Worm (Caenorhabditis elegans) whole organism, L1 larva: Measurements from ENCODE around the gene dyf-6.

Experiments
- C16A3.4 ChIP-seq: fragments of 150-350 bp; optimal IDR thresholded peaks from 2 replicates; lab custom pipeline; 2014; ENCODE audit warnings: missing biosample characterization, missing genetic modification characterization
- C34B4.2 ChIP-seq: sonication (generic microtip); optimal IDR thresholded peaks from 2 replicates; lab custom pipeline; 2017; ENCODE audit warnings: mild to moderate bottlenecking, missing genetic modification characterization, missing compliant biosample characterization
- alr-1 ChIP-seq: fragments of 200-800 bp; sonication (Bioruptor generic); optimal IDR thresholded peaks from 2 replicates; lab custom pipeline; 2018; ENCODE audit warnings: borderline replicate concordance, mild to moderate bottlenecking, missing genetic modification characterization, missing compliant biosample characterization
- aly-2 ChIP-seq: fragments of 150-350 bp; optimal IDR thresholded peaks from 2 replicates; lab custom pipeline; 2014; ENCODE audit warnings: missing biosample characterization, missing genetic modification characterization
- blmp-1 ChIP-seq: fragments of 150-350 bp; optimal IDR thresholded peaks from 2 replicates; lab custom pipeline; 2014; ENCODE audit warnings: missing biosample characterization, missing genetic modification characterization
- ceh-82 ChIP-seq, 3 experiments: fragments of 150-350 bp in 1 of 3; sonication (generic microtip) in 2 of 3; optimal IDR thresholded peaks; 2 replicates each; lab custom pipeline; 2014 to 2017; ENCODE audit warnings: missing biosample characterization in 3 of 3, missing genetic modification characterization in 3 of 3
- ceh-88 ChIP-seq: fragments of 200-800 bp; sonication (Bioruptor generic); IDR thresholded peaks from 2 replicates; pipeline ENCODE4 v1.3.6; 2022; ENCODE audit warnings: missing genetic modification characterization, missing compliant biosample characterization
- ces-1 ChIP-seq: fragments of 150-350 bp; optimal IDR thresholded peaks from 2 replicates; lab custom pipeline; 2014; ENCODE audit warnings: missing biosample characterization, missing genetic modification reagents, missing genetic modification characterization
- dsc-1 ChIP-seq: sonication (generic microtip); optimal IDR thresholded peaks from 2 replicates; lab custom pipeline; 2016; ENCODE audit warnings: mild to moderate bottlenecking, missing genetic modification characterization, missing compliant biosample characterization
- efl-1 ChIP-seq, 4 experiments: fragments of 150-350 bp; optimal IDR thresholded peaks in 3 of 4; peaks in 1 of 4; 1 replicate in 1 of 4; 2 replicates in 3 of 4; lab custom pipeline; 2014; ENCODE audit warnings: missing biosample characterization in 2 of 4, missing genetic modification characterization in 2 of 4, missing genetic modification reagents in 2 of 4
- efl-3 ChIP-seq: fragments of 200-800 bp; sonication (Bioruptor generic); optimal IDR thresholded peaks from 2 replicates; lab custom pipeline; 2018; ENCODE audit warnings: mild to moderate bottlenecking, missing genetic modification characterization, missing compliant biosample characterization
- egl-13 ChIP-seq: sonication (generic microtip); optimal IDR thresholded peaks from 2 replicates; lab custom pipeline; 2016; ENCODE audit warnings: missing genotype, missing genetic modification reagents, missing genetic modification characterization, missing compliant biosample characterization
- elt-2 ChIP-seq: sonication (generic microtip); optimal IDR thresholded peaks from 2 replicates; lab custom pipeline; 2016; ENCODE audit warnings: missing genetic modification characterization, mild to moderate bottlenecking, inconsistent platforms, missing compliant biosample characterization, missing genetic modification reagents
- fkh-4 ChIP-seq: sonication (generic microtip); optimal IDR thresholded peaks from 2 replicates; lab custom pipeline; 2016; ENCODE audit warnings: missing compliant biosample characterization, missing genetic modification characterization, borderline replicate concordance
- fos-1 ChIP-seq: fragments of 150-350 bp; optimal IDR thresholded peaks from 2 replicates; lab custom pipeline; 2014; ENCODE audit warnings: missing biosample characterization, missing genetic modification characterization
- hlh-17 ChIP-seq: fragments of 200-800 bp; sonication (Bioruptor generic); optimal IDR thresholded peaks from 2 replicates; lab custom pipeline; 2018; ENCODE audit warnings: missing genetic modification characterization, mild to moderate bottlenecking, missing compliant biosample characterization, moderate library complexity, borderline replicate concordance
- isw-1 ChIP-seq: fragments of 200-800 bp; sonication (Bioruptor generic); IDR thresholded peaks from 2 replicates; pipeline ENCODE4 v1.3.6; 2022; ENCODE audit warnings: missing genetic modification characterization, missing compliant biosample characterization
- jun-1 ChIP-seq: fragments of 150-350 bp; optimal IDR thresholded peaks from 2 replicates; lab custom pipeline; 2014; ENCODE audit warnings: missing biosample characterization, missing genetic modification reagents, missing genetic modification characterization
- lin-14 ChIP-seq: fragments of 200-800 bp; sonication (Bioruptor generic); optimal IDR thresholded peaks from 2 replicates; lab custom pipeline; 2018; ENCODE audit warnings: mild to moderate bottlenecking, missing genetic modification characterization, moderate library complexity, missing compliant biosample characterization
- lir-3 ChIP-seq: sonication (generic microtip); optimal IDR thresholded peaks from 2 replicates; lab custom pipeline; 2016; ENCODE audit warnings: mild to moderate bottlenecking, missing genetic modification characterization, moderate library complexity, missing compliant biosample characterization; ENCODE audit not compliant: poor library complexity
- lsy-2 ChIP-seq, 2 experiments: fragments of 150-350 bp; optimal IDR thresholded peaks; 2 replicates each; lab custom pipeline; 2014; ENCODE audit warnings: missing biosample characterization in 2 of 2, missing genetic modification characterization in 2 of 2
- mef-2 ChIP-seq: fragments of 150-350 bp; optimal IDR thresholded peaks from 2 replicates; lab custom pipeline; 2014; ENCODE audit warnings: missing biosample characterization, missing genetic modification characterization
- mep-1 ChIP-seq: fragments of 150-350 bp; optimal IDR thresholded peaks from 2 replicates; lab custom pipeline; 2014; ENCODE audit warnings: missing biosample characterization, missing genetic modification characterization
- nhr-11 ChIP-seq: fragments of 150-350 bp; optimal IDR thresholded peaks from 2 replicates; lab custom pipeline; 2014; ENCODE audit warnings: missing biosample characterization, missing genetic modification characterization
- nhr-19 ChIP-seq: fragments of 200-800 bp; sonication (Bioruptor generic); conservative IDR thresholded peaks from 2 replicates; pipeline ENCODE4 v1.3.6; 2022; ENCODE audit warnings: missing genetic modification characterization, missing compliant biosample characterization
- nhr-20 ChIP-seq: sonication (generic microtip); optimal IDR thresholded peaks from 2 replicates; lab custom pipeline; 2016; ENCODE audit warnings: mild to moderate bottlenecking, missing genetic modification characterization, missing compliant biosample characterization
- nhr-71 ChIP-seq: sonication (generic microtip); optimal IDR thresholded peaks from 2 replicates; lab custom pipeline; 2016; ENCODE audit warnings: mild to moderate bottlenecking, missing genetic modification characterization, moderate library complexity, missing compliant biosample characterization
- nhr-76 ChIP-seq: sonication (generic microtip); optimal IDR thresholded peaks from 2 replicates; lab custom pipeline; 2017; ENCODE audit warnings: missing biosample characterization, missing genetic modification characterization
- nhr-77 ChIP-seq: fragments of 150-350 bp; optimal IDR thresholded peaks from 2 replicates; lab custom pipeline; 2014; ENCODE audit warnings: missing biosample characterization, missing genetic modification characterization
- nhr-85 ChIP-seq: sonication (generic microtip); peaks from one replicate; lab custom pipeline; 2016; ENCODE audit warnings: missing genetic modification characterization, inconsistent platforms, missing compliant biosample characterization
- pag-3 ChIP-seq: sonication (generic microtip); optimal IDR thresholded peaks from 2 replicates; lab custom pipeline; 2017; ENCODE audit warnings: missing genetic modification characterization, mild to moderate bottlenecking, missing compliant biosample characterization, antibody characterized with exemption, borderline replicate concordance; ENCODE audit not compliant: insufficient read depth
- pax-3 ChIP-seq: fragments of 200-800 bp; sonication (Bioruptor generic); optimal IDR thresholded peaks from 2 replicates; lab custom pipeline; 2018; ENCODE audit warnings: mild to moderate bottlenecking, missing genetic modification characterization, moderate library complexity, missing compliant biosample characterization
- rnt-1 ChIP-seq: sonication (generic microtip); optimal IDR thresholded peaks from 2 replicates; lab custom pipeline; 2016; ENCODE audit warnings: mild to moderate bottlenecking, missing genetic modification characterization, moderate library complexity, missing compliant biosample characterization
- skn-1 ChIP-seq: fragments of 150-350 bp; optimal IDR thresholded peaks from 2 replicates; lab custom pipeline; 2014; ENCODE audit warnings: missing biosample characterization, missing genetic modification characterization
- snpc-4 ChIP-seq: fragments of 150-350 bp; optimal IDR thresholded peaks from 2 replicates; lab custom pipeline; 2014; ENCODE audit warnings: missing biosample characterization, missing genetic modification characterization
- snu-23 ChIP-seq: sonication (generic microtip); optimal IDR thresholded peaks from 2 replicates; lab custom pipeline; 2016; ENCODE audit warnings: missing genetic modification characterization, missing compliant biosample characterization
- sptf-1 ChIP-seq: fragments of 150-350 bp; optimal IDR thresholded peaks from 2 replicates; lab custom pipeline; 2014; ENCODE audit warnings: missing biosample characterization, missing genetic modification characterization
- swsn-7 ChIP-seq: sonication (generic microtip); optimal IDR thresholded peaks from 2 replicates; lab custom pipeline; 2016; ENCODE audit warnings: missing genetic modification characterization, missing compliant biosample characterization
- tbx-2 ChIP-seq: sonication (generic microtip); optimal IDR thresholded peaks from 2 replicates; lab custom pipeline; 2016; ENCODE audit warnings: missing genetic modification characterization, missing compliant biosample characterization
- tlp-1 ChIP-seq: fragments of 150-350 bp; optimal IDR thresholded peaks from 2 replicates; lab custom pipeline; 2014; ENCODE audit warnings: missing biosample characterization, missing genetic modification characterization
- unc-30 ChIP-seq: sonication (generic microtip); optimal IDR thresholded peaks from 2 replicates; lab custom pipeline; 2017; ENCODE audit warnings: missing biosample characterization, missing genetic modification characterization
- vab-15 ChIP-seq: sonication (generic microtip); optimal IDR thresholded peaks from 2 replicates; lab custom pipeline; 2017; ENCODE audit warnings: missing genotype, mild to moderate bottlenecking, missing genetic modification characterization, missing compliant biosample characterization
- xbp-1 ChIP-seq: sonication (generic microtip); optimal IDR thresholded peaks from 2 replicates; lab custom pipeline; 2016; ENCODE audit warnings: missing genetic modification characterization, missing compliant biosample characterization
- zag-1 ChIP-seq: fragments of 150-350 bp; optimal IDR thresholded peaks from 2 replicates; lab custom pipeline; 2014; ENCODE audit warnings: missing biosample characterization, missing genetic modification characterization

The dyf-6 gene

DNA sequence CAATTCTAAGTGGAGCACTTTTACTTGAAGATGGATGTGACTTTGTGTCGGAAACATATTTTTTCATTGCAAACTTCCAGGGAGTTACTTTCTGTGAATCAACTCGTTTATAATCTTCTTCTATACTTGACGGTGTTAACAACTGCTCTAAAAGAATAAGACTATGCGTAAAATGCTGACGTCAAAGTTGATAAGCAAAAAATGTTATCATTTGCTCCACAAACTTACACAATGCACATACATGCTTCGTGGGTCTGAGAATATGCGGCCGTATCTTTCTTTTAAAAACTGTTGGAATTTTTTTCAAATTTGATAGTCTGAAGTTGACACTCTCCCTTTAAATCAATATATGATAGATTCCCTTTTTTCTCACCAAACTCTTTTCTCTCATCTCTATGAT is 8.9 kb upstream of the dyf-6 start:
- TF ChIP-seq elt-2 (peak; percentile 48), fos-1 (tag; lab: Kevin White, UChicago) (no peak)

DNA sequence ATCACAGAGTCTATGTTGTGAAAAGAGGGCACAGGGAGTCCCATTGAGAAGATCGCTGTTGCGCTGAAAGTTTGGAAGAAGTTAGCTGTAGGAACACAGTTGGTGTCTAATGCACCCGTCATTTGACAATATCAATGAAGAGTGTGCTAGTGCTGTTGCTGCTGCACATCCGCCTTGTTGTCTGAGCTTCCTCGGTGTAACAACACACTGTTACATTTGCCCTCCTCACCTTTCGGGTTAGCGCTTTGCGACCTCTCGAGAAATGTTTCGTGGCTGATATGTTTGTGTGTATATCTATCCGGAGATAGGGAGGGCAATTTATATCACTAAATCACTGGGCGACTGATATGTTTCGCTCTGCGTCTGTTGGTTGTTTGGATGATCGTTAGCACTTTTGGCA is 7.9 kb upstream of the dyf-6 start:
- TF ChIP-seq nhr-76 (no peak), nhr-19 (GFP tag; lab: Robert Waterston, UW) (peak; percentile 30; the same call in 1 of the 2 replicates), aly-2 (no peak), efl-1 (optimal IDR thresholded peaks at IDR 0.05; lab: Kevin White, UChicago) (no peak), efl-1 (GFP tag; optimal IDR thresholded peaks at IDR 0.05 in 1 of 2; lab: Kevin White, UChicago) (peak in 1 of 2 experiments; percentile 15), dsc-1 (no peak), efl-3 (GFP tag; lab: Kevin White, UChicago) (no peak), snu-23 (GFP tag; lab: Kevin White, UChicago) (peak; percentile 47), fkh-4 (tag; lab: Kevin White, UChicago) (no peak), isw-1 (GFP tag; lab: Robert Waterston, UW) (no peak), pag-3 (tag; lab: Kevin White, UChicago) (peak; percentile 33), ces-1 (GFP tag; lab: Kevin White, UChicago) (no peak), lin-14 (GFP tag; lab: Kevin White, UChicago) (peak; percentile 76), tbx-2 (peak; percentile 20), mep-1 (tag; lab: Kevin White, UChicago) (peak; percentile 40), mef-2 (tag; lab: Kevin White, UChicago) (no peak), nhr-71 (peak; percentile 69), rnt-1 (tag; lab: Kevin White, UChicago) (peak; percentile 46), zag-1 (tag; lab: Kevin White, UChicago) (no peak), jun-1 (no peak), vab-15 (tag; lab: Kevin White, UChicago) (no peak), tlp-1 (tag; lab: Kevin White, UChicago) (no peak), lsy-2 (tag; optimal IDR thresholded peaks at IDR 0.05; lab: Kevin White, UChicago) (peak in 1 of 2 experiments; percentile 19), pax-3 (tag; lab: Kevin White, UChicago) (no peak), nhr-20 (peak; percentile 41), unc-30 (tag; lab: Kevin White, UChicago) (no peak), snpc-4 (tag; lab: Kevin White, UChicago) (no peak), nhr-11 (tag; lab: Kevin White, UChicago) (no peak), lir-3 (no peak), hlh-17 (no peak), egl-13 (tag; lab: Kevin White, UChicago) (no peak), C34B4.2 (tag; lab: Kevin White, UChicago) (no peak), swsn-7 (no peak), C16A3.4 (no peak)

DNA sequence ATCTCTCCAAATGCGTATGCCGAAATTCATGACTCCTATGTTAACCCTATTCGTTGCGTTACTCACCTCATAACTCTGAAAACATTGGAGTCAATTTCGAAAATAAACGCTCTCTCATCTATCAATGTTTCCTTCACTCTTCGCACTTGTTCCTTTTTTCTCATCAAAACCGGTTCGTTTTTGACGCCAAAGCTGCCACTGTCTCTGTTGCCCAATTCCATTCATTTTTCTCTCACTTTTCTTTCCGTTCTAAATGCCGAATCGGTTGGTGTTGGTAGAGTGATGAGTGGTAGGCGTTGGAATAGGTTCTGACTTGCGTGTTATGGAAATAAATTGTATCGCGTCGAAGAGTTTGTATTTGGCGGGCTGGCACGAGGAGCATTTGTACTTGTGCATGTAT is 7.1 kb upstream of the dyf-6 start:
- peak; percentile 71 for TF ChIP-seq nhr-85 (tag; lab: Kevin White, UChicago)
- TF ChIP-seq ceh-82 (tag; optimal IDR thresholded peaks at IDR 0.05; lab: Kevin White, UChicago): no peak
- no peak for TF ChIP-seq ceh-88 (GFP tag; lab: Robert Waterston, UW)
- no peak for TF ChIP-seq nhr-77 (tag; lab: Kevin White, UChicago)
- peak; percentile 43 for TF ChIP-seq pag-3 (tag; lab: Kevin White, UChicago)
- TF ChIP-seq skn-1 (tag; lab: Kevin White, UChicago): no peak
- TF ChIP-seq snu-23 (GFP tag; lab: Kevin White, UChicago): peak; percentile 8
- no peak for TF ChIP-seq xbp-1
- TF ChIP-seq sptf-1: no peak
- TF ChIP-seq lsy-2 (tag; optimal IDR thresholded peaks at IDR 0.05; lab: Kevin White, UChicago): no peak
- TF ChIP-seq unc-30 (tag; lab: Kevin White, UChicago): no peak
- TF ChIP-seq mep-1 (tag; lab: Kevin White, UChicago): no peak
- no peak for TF ChIP-seq C16A3.4
- no peak for TF ChIP-seq efl-3 (GFP tag; lab: Kevin White, UChicago)
- peak; percentile 62 for TF ChIP-seq blmp-1 (tag; lab: Kevin White, UChicago)
- TF ChIP-seq lin-14 (GFP tag; lab: Kevin White, UChicago): peak; percentile 48
- no peak for TF ChIP-seq alr-1 (tag; lab: Kevin White, UChicago)
